Worm (Caenorhabditis elegans): Measurements from ENCODE around the gene kcnl-1.

DNA sequence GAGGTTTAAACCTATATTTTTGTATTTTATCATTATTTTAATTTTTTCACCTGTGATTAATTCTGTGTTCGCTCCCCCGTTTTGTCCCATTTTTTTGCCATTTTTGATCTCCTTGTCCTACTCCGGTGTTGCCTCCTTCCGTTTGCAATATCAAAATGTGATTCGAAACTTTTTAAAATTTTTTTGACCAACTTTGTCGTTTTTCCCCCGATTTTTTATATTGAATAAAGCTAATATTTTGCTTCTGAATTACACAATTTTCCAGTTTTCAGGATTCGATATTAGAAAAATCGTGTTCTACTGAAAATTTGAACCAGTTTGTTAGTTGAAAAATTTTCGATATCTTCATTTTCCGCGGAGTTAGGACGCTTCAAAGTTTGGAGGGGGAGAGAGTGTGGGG, 40.7 kb downstream of the kcnl-1 start, which contains the start of gene nlp-25:
- no peak for TF ChIP-seq nhr-237 (tag; optimal IDR thresholded peaks at IDR 0.05)
- no peak for TF ChIP-seq elt-3 (tag; optimal IDR thresholded peaks at IDR 0.05)
- TF ChIP-seq swsn-7 (tag; optimal IDR thresholded peaks at IDR 0.05): no peak
- no peak for TF ChIP-seq pax-3 (tag; optimal IDR thresholded peaks at IDR 0.05)

Data from whole organism, L1 larva.